Fruit fly (Drosophila melanogaster): ENCODE measurements around the gene CG3088.

dm6 chr3L:9556666-9557065 is 44.5 kb downstream of the CG3088 start:
- no peak for TF ChIP-seq CG4496 (GFP tag; IDR thresholded peaks at IDR 0.05)
- TF ChIP-seq CG12605 (GFP tag; IDR thresholded peaks at IDR 0.05) = no peak
- no peak for TF ChIP-seq fd96Ca (GFP tag; IDR thresholded peaks at IDR 0.05)
- no peak for TF ChIP-seq Pif1A (GFP tag; optimal IDR thresholded peaks at IDR 0.05)
- TF ChIP-seq gl (tag; optimal IDR thresholded peaks at IDR 0.05) = no peak
- no peak for TF ChIP-seq CG15710 (tag; optimal IDR thresholded peaks at IDR 0.05)
- TF ChIP-seq rn (GFP tag; IDR thresholded peaks at IDR 0.05) = no peak
- no peak for TF ChIP-seq D1 (tag; optimal IDR thresholded peaks at IDR 0.05)
- no peak for TF ChIP-seq Ets98B (GFP tag; IDR thresholded peaks at IDR 0.05)
- no peak for TF ChIP-seq CG8301 (tag; optimal IDR thresholded peaks at IDR 0.05)
- no peak for TF ChIP-seq CG13204 (GFP tag; optimal IDR thresholded peaks at IDR 0.05)
- TF ChIP-seq CG10348 (GFP tag; IDR thresholded peaks at IDR 0.05) = no peak
- no peak for TF ChIP-seq EcR (GFP tag; optimal IDR thresholded peaks at IDR 0.05)
- no peak for TF ChIP-seq CG32121 (GFP tag; IDR thresholded peaks at IDR 0.05)

Data from whole organism, pupa.